Fruit fly (Drosophila melanogaster) Kc167 (cell line): ENCODE results near the gene Ilp3.

Experiments used
- Myc ChIP-seq: fragments of >200 bp; optimal IDR thresholded peaks from 2 replicates; lab custom pipeline; 2017; ENCODE audit warnings: missing external identifiers
- Sin3A ChIP-seq: fragments of >200 bp; optimal IDR thresholded peaks from 2 replicates; lab custom pipeline; 2018; ENCODE audit warnings: missing external identifiers
- h ChIP-seq: fragments of >200 bp; optimal IDR thresholded peaks from 3 replicates; lab custom pipeline; 2018; ENCODE audit warnings: missing external identifiers
- insv ChIP-seq: fragments of >200 bp; optimal IDR thresholded peaks from 3 replicates; lab custom pipeline; 2018; ENCODE audit warnings: missing external identifiers
- psq ChIP-seq: fragments of >200 bp; optimal IDR thresholded peaks from 2 replicates; lab custom pipeline; 2017; ENCODE audit warnings: missing external identifiers
- ttk ChIP-seq: sonication (Bioruptor generic); optimal IDR thresholded peaks from 2 replicates; lab custom pipeline; 2017; ENCODE audit warnings: missing external identifiers

The Ilp3 gene

dm6 chr3L:9836524-9837047 is 34.7 kb upstream of the Ilp3 start, which contains the start of gene I-2:
TSS of gene I-2 (minus strand) at chr3L:9836805.
- no peak for TF ChIP-seq Sin3A (lab: Kevin White, UChicago)
- no peak for TF ChIP-seq insv (lab: Kevin White, UChicago)
- TF ChIP-seq ttk = no peak
- no peak for TF ChIP-seq psq (lab: Kevin White, UChicago)
- no peak for TF ChIP-seq Myc (lab: Kevin White, UChicago)
- TF ChIP-seq h = no peak

dm6 chr3L:9832125-9832524 is 30.2 kb upstream of the Ilp3 start:
- TF ChIP-seq Myc (lab: Kevin White, UChicago) = no peak
- no peak for TF ChIP-seq insv (lab: Kevin White, UChicago)
- TF ChIP-seq psq (lab: Kevin White, UChicago) = no peak
- TF ChIP-seq ttk = no peak
- no peak for TF ChIP-seq Sin3A (lab: Kevin White, UChicago)
- TF ChIP-seq h = no peak

dm6 chr3L:9829639-9830341 is 27.9 kb upstream of the Ilp3 start:
- TF ChIP-seq Myc (lab: Kevin White, UChicago) (no peak), psq (lab: Kevin White, UChicago) (no peak), h (no peak), ttk (no peak), insv (lab: Kevin White, UChicago) (no peak), Sin3A (lab: Kevin White, UChicago) (no peak)

- TF ChIP-seq ttk (no peak), psq (lab: Kevin White, UChicago) (no peak), h (no peak), Myc (lab: Kevin White, UChicago) (no peak), insv (lab: Kevin White, UChicago) (no peak), Sin3A (lab: Kevin White, UChicago) (no peak)
These were observed 27.2 kb upstream of the Ilp3 start for dm6 chr3L:9829154-9829553.

dm6 chr3L:9824226-9824625 is 22.3 kb upstream of the Ilp3 start:
- TF ChIP-seq psq (lab: Kevin White, UChicago) = no peak
- no peak for TF ChIP-seq insv (lab: Kevin White, UChicago)
- no peak for TF ChIP-seq ttk
- no peak for TF ChIP-seq h
- TF ChIP-seq Sin3A (lab: Kevin White, UChicago) = no peak
- no peak for TF ChIP-seq Myc (lab: Kevin White, UChicago)

dm6 chr3L:9823797-9824196 is 21.9 kb upstream of the Ilp3 start, which contains the start of gene Ilp5:
TSS of gene Ilp5 (minus strand) at chr3L:9823897.
- TF ChIP-seq Sin3A (lab: Kevin White, UChicago) = no peak
- no peak for TF ChIP-seq h

- TF ChIP-seq psq (lab: Kevin White, UChicago) (no peak), ttk (no peak), h (no peak)
These were observed 19.3 kb upstream of the Ilp3 start for dm6 chr3L:9821138-9821681.

dm6 chr3L:9820248-9820647 is 18.3 kb upstream of the Ilp3 start:
- TF ChIP-seq h (no peak), Sin3A (lab: Kevin White, UChicago) (no peak), psq (lab: Kevin White, UChicago) (no peak), ttk (no peak), Myc (lab: Kevin White, UChicago) (no peak)

- TF ChIP-seq ttk = no peak
- TF ChIP-seq insv (lab: Kevin White, UChicago) = no peak
- TF ChIP-seq Sin3A (lab: Kevin White, UChicago) = no peak
- TF ChIP-seq h = no peak
- no peak for TF ChIP-seq psq (lab: Kevin White, UChicago)
- TF ChIP-seq Myc (lab: Kevin White, UChicago) = no peak
These were observed 13.8 kb upstream of the Ilp3 start for dm6 chr3L:9815705-9816104.

dm6 chr3L:9814621-9815020 is 12.7 kb upstream of the Ilp3 start:
- no peak for TF ChIP-seq Sin3A (lab: Kevin White, UChicago)
- no peak for TF ChIP-seq Myc (lab: Kevin White, UChicago)
- TF ChIP-seq h = no peak
- no peak for TF ChIP-seq insv (lab: Kevin White, UChicago)
- TF ChIP-seq ttk = no peak
- no peak for TF ChIP-seq psq (lab: Kevin White, UChicago)

dm6 chr3L:9813345-9813897 is 11.5 kb upstream of the Ilp3 start, which contains the start of gene CG43897:
TSS of gene CG43897 (plus strand) at chr3L:9813847.
- no peak for TF ChIP-seq psq (lab: Kevin White, UChicago)
- TF ChIP-seq Sin3A (lab: Kevin White, UChicago) = no peak
- no peak for TF ChIP-seq h
- no peak for TF ChIP-seq Myc (lab: Kevin White, UChicago)
- no peak for TF ChIP-seq insv (lab: Kevin White, UChicago)
- TF ChIP-seq ttk = no peak

- TF ChIP-seq h (no peak), Sin3A (lab: Kevin White, UChicago) (no peak), Myc (lab: Kevin White, UChicago) (no peak), ttk (no peak), insv (lab: Kevin White, UChicago) (no peak), psq (lab: Kevin White, UChicago) (no peak)
These were observed 2.2 kb upstream of the Ilp3 start, which contains the start of gene Ilp4 for dm6 chr3L:9804125-9804524. TSS of gene Ilp4 (minus strand) at chr3L:9804263.
